Fruit fly (Drosophila melanogaster) whole organism, embryonic: Measurements from ENCODE around the gene CG13842.
A peak's percentile ranks its signal among the peaks of the same experiment; 100 is the strongest.

Experiments
- C15 ChIP-seq: fragments of 200-800 bp; sonication (Bioruptor generic); IDR thresholded peaks from 3 replicates; pipeline ENCODE4 v1.3.6; 2022; ENCODE audit warnings: missing biosample characterization, missing genetic modification characterization
- CG10462 ChIP-seq: fragments of 200-800 bp; sonication (Bioruptor generic); optimal IDR thresholded peaks from 2 replicates; lab custom pipeline; 2016; ENCODE audit warnings: missing biosample characterization, missing genetic modification characterization
- CG10654 ChIP-seq: fragments of 200-800 bp; sonication (Bioruptor generic); optimal IDR thresholded peaks from 2 replicates; lab custom pipeline; 2016; ENCODE audit warnings: missing biosample characterization, missing genetic modification characterization
- CG10959 ChIP-seq: fragments of 200-800 bp; sonication (Bioruptor generic); IDR thresholded peaks from 2 replicates; pipeline ENCODE4 v1.3.6; 2022; ENCODE audit warnings: missing biosample characterization, missing genetic modification characterization
- CG12391 ChIP-seq: fragments of 200-800 bp; sonication (Bioruptor generic); optimal IDR thresholded peaks from 3 replicates; lab custom pipeline; 2018; ENCODE audit warnings: missing biosample characterization, mild to moderate bottlenecking, missing genetic modification characterization, moderate library complexity
- CG13624 ChIP-seq: fragments of 200-800 bp; sonication (Bioruptor generic); optimal IDR thresholded peaks from 2 replicates; lab custom pipeline; 2016; ENCODE audit warnings: missing biosample characterization, missing genetic modification characterization
- CG14014 ChIP-seq: fragments of 200-800 bp; sonication (Bioruptor generic); IDR thresholded peaks from 2 replicates; pipeline ENCODE4 v1.3.6; 2022; ENCODE audit warnings: missing biosample characterization, missing genetic modification characterization
- CG14667 ChIP-seq: fragments of 200-800 bp; sonication (Bioruptor generic); IDR thresholded peaks from 2 replicates; pipeline ENCODE4 v1.3.6; 2022; ENCODE audit warnings: missing biosample characterization, missing genetic modification characterization
- CG16779 ChIP-seq: fragments of 200-800 bp; sonication (Bioruptor generic); IDR thresholded peaks from 2 replicates; pipeline ENCODE4 v1.3.6; 2022; ENCODE audit warnings: missing biosample characterization, missing genetic modification characterization
- CG17328 ChIP-seq: fragments of 200-800 bp; sonication (Bioruptor generic); IDR thresholded peaks from 2 replicates; pipeline ENCODE4 v1.3.6; 2022; ENCODE audit warnings: missing biosample characterization, missing genetic modification characterization
- CG2116 ChIP-seq: fragments of 200-800 bp; sonication (Bioruptor generic); optimal IDR thresholded peaks from 3 replicates; lab custom pipeline; 2018; ENCODE audit warnings: missing biosample characterization, mild to moderate bottlenecking, missing genetic modification characterization
- CG2120 ChIP-seq: fragments of 200-800 bp; sonication (Bioruptor generic); optimal IDR thresholded peaks from 3 replicates; lab custom pipeline; 2016; ENCODE audit warnings: missing biosample characterization, missing genetic modification characterization
- CG30431 ChIP-seq: fragments of 200-800 bp; sonication (Bioruptor generic); optimal IDR thresholded peaks from 2 replicates; lab custom pipeline; 2017; ENCODE audit warnings: missing biosample characterization, missing genetic modification characterization
- CG32772 ChIP-seq: fragments of 200-800 bp; sonication (Bioruptor generic); IDR thresholded peaks from 2 replicates; pipeline ENCODE4 v1.3.6; 2022; ENCODE audit warnings: missing biosample characterization, missing genetic modification characterization
- CG3838 ChIP-seq: fragments of 200-800 bp; sonication (Bioruptor generic); optimal IDR thresholded peaks from 3 replicates; lab custom pipeline; 2016; ENCODE audit warnings: missing biosample characterization, missing genetic modification characterization
- CG3847 ChIP-seq: fragments of 200-800 bp; sonication (Bioruptor generic); IDR thresholded peaks from 2 replicates; pipeline ENCODE4 v1.3.6; 2022; ENCODE audit warnings: missing biosample characterization, missing genetic modification characterization
- CG9215 ChIP-seq: fragments of 200-800 bp; sonication (Bioruptor generic); IDR thresholded peaks from 2 replicates; pipeline ENCODE4 v1.3.6; 2022; ENCODE audit warnings: missing biosample characterization, missing genetic modification characterization
- CG9727 ChIP-seq: fragments of 200-800 bp; sonication (Bioruptor generic); optimal IDR thresholded peaks from 3 replicates; lab custom pipeline; 2017; ENCODE audit warnings: missing biosample characterization, mild to moderate bottlenecking, missing genetic modification characterization
- CkIIα-i1 ChIP-seq: fragments of 200-800 bp; sonication (Bioruptor generic); IDR thresholded peaks from 2 replicates; pipeline ENCODE4 v1.3.6; 2022; ENCODE audit warnings: missing biosample characterization, missing genetic modification characterization
- D ChIP-seq, 2 experiments: fragments of 200-800 bp in 1 of 2; fragments of >200 bp in 1 of 2; sonication (Bioruptor generic) in 1 of 2; optimal IDR thresholded peaks; 2 replicates in 1 of 2; 3 replicates in 1 of 2; lab custom pipeline; 2017; ENCODE audit warnings: mild to moderate bottlenecking in 1 of 2, missing biosample characterization in 1 of 2, missing genetic modification characterization in 1 of 2, missing genetic modification reagents in 1 of 2
- Doc3 ChIP-seq: fragments of 200-800 bp; sonication (Bioruptor generic); IDR thresholded peaks from 3 replicates; pipeline ENCODE4 v1.3.6; 2022; ENCODE audit warnings: missing biosample characterization, missing genetic modification characterization; ENCODE audit not compliant: partially characterized antibody
- E2f1 ChIP-seq: fragments of 200-800 bp; sonication (Bioruptor generic); IDR thresholded peaks from 2 replicates; pipeline ENCODE4 v1.3.6; 2022; ENCODE audit warnings: missing biosample characterization, missing genetic modification characterization
- HLH3B ChIP-seq: fragments of 200-800 bp; sonication (Bioruptor generic); IDR thresholded peaks from 2 replicates; pipeline ENCODE4 v1.3.6; 2022; ENCODE audit warnings: missing biosample characterization, missing genetic modification characterization
- Med ChIP-seq: fragments of 200-800 bp; sonication (Bioruptor generic); peaks from one replicate; lab custom pipeline; 2016; ENCODE audit warnings: missing biosample characterization, missing genetic modification characterization, mild to moderate bottlenecking, inconsistent platforms, moderate library complexity
- NFAT ChIP-seq: fragments of 200-800 bp; sonication (Bioruptor generic); IDR thresholded peaks from 2 replicates; pipeline ENCODE4 v1.3.6; 2022; ENCODE audit warnings: missing biosample characterization, missing genetic modification characterization
- Usf ChIP-seq: fragments of 200-800 bp; sonication (Bioruptor generic); optimal IDR thresholded peaks from 2 replicates; lab custom pipeline; 2017; ENCODE audit warnings: missing genotype, missing biosample characterization, missing genetic modification characterization
- Xrp1 ChIP-seq: fragments of 200-800 bp; sonication (Bioruptor generic); IDR thresholded peaks from 2 replicates; pipeline ENCODE4 v1.3.6; 2022; ENCODE audit warnings: missing biosample characterization, missing genetic modification characterization
- ap ChIP-seq: fragments of 200-800 bp; sonication (Bioruptor generic); IDR thresholded peaks from 2 replicates; pipeline ENCODE4 v1.3.6; 2022; ENCODE audit warnings: missing biosample characterization, missing genetic modification characterization
- disco-r ChIP-seq: fragments of 200-800 bp; sonication (Bioruptor generic); optimal IDR thresholded peaks from 2 replicates; lab custom pipeline; 2016; ENCODE audit warnings: missing biosample characterization, missing genetic modification characterization
- ems ChIP-seq: fragments of 200-800 bp; sonication (Bioruptor generic); optimal IDR thresholded peaks from 3 replicates; lab custom pipeline; 2016; ENCODE audit warnings: missing biosample characterization, missing genetic modification characterization
- en ChIP-seq: fragments of 200-800 bp; sonication (Bioruptor generic); optimal IDR thresholded peaks from 2 replicates; lab custom pipeline; 2016; ENCODE audit warnings: missing biosample characterization, missing genetic modification characterization
- ewg ChIP-seq: fragments of 200-800 bp; sonication (Bioruptor generic); optimal IDR thresholded peaks from 3 replicates; lab custom pipeline; 2017; ENCODE audit warnings: mild to moderate bottlenecking, missing biosample characterization, missing genetic modification reagents, missing genetic modification characterization
- fd96Cb ChIP-seq: fragments of 200-800 bp; sonication (Bioruptor generic); optimal IDR thresholded peaks from 2 replicates; lab custom pipeline; 2018; ENCODE audit warnings: missing biosample characterization, mild to moderate bottlenecking, missing genetic modification characterization, moderate library complexity
- her ChIP-seq: fragments of 200-800 bp; sonication (Bioruptor generic); optimal IDR thresholded peaks from 2 replicates; lab custom pipeline; 2016; ENCODE audit warnings: missing biosample characterization, missing genetic modification characterization
- jigr1 ChIP-seq: fragments of 200-800 bp; sonication (Bioruptor generic); IDR thresholded peaks from 3 replicates; pipeline ENCODE4 v1.3.6; 2022; ENCODE audit warnings: missing biosample characterization, missing genetic modification characterization
- kay ChIP-seq: fragments of 200-800 bp; sonication (Bioruptor generic); optimal IDR thresholded peaks from 2 replicates; lab custom pipeline; 2016; ENCODE audit warnings: missing biosample characterization, missing genetic modification characterization
- lab ChIP-seq: fragments of 200-800 bp; sonication (Bioruptor generic); optimal IDR thresholded peaks from 3 replicates; lab custom pipeline; 2017; ENCODE audit warnings: missing biosample characterization, missing genetic modification characterization, mild to moderate bottlenecking, moderate library complexity, missing genetic modification reagents
- lilli ChIP-seq: fragments of 200-800 bp; sonication (Bioruptor generic); optimal IDR thresholded peaks from 3 replicates; lab custom pipeline; 2016; ENCODE audit warnings: missing biosample characterization, missing genetic modification characterization
- onecut ChIP-seq: fragments of 200-800 bp; sonication (Bioruptor generic); IDR thresholded peaks from 2 replicates; pipeline ENCODE4 v1.3.6; 2022; ENCODE audit warnings: missing biosample characterization, missing genetic modification characterization
- otp ChIP-seq: fragments of 200-800 bp; sonication (Bioruptor generic); IDR thresholded peaks from 3 replicates; pipeline ENCODE4, ENCODE4 v1.3.6; 2022; ENCODE audit warnings: missing biosample characterization, missing genetic modification characterization
- pan ChIP-seq, 4 experiments: fragments of >200 bp in 3 of 4; fragments of 200-800 bp in 1 of 4; sonication (Bioruptor generic) in 1 of 4; optimal IDR thresholded peaks in 3 of 4; IDR thresholded peaks in 1 of 4; 2 replicates each; pipeline versions ENCODE4 v1.3.6 to Lab custom; 2017 to 2022; ENCODE audit warnings: missing biosample characterization in 2 of 4, missing genetic modification characterization in 2 of 4, mixed read lengths in 1 of 4
- peb ChIP-seq: fragments of 200-800 bp; sonication (Bioruptor generic); IDR thresholded peaks from 2 replicates; pipeline ENCODE4 v1.3.6; 2022; ENCODE audit warnings: missing biosample characterization, missing genetic modification characterization
- sc ChIP-seq, 3 experiments: fragments of >200 bp in 2 of 3; fragments of 200-800 bp in 1 of 3; sonication (Bioruptor generic) in 1 of 3; optimal IDR thresholded peaks; 2 replicates in 2 of 3; 3 replicates in 1 of 3; lab custom pipeline; 2017; ENCODE audit warnings: mild to moderate bottlenecking in 1 of 3, missing biosample characterization in 1 of 3, missing genetic modification characterization in 1 of 3, missing genetic modification reagents in 1 of 3
- sob ChIP-seq: fragments of 200-800 bp; sonication (Bioruptor generic); IDR thresholded peaks from 2 replicates; pipeline ENCODE4 v1.3.6; 2022; ENCODE audit warnings: missing biosample characterization, missing genetic modification characterization
- tin ChIP-seq: fragments of 200-800 bp; sonication (Bioruptor generic); optimal IDR thresholded peaks from 3 replicates; lab custom pipeline; 2016; ENCODE audit warnings: missing biosample characterization, missing genetic modification characterization
- tio ChIP-seq: fragments of 200-800 bp; sonication (Bioruptor generic); optimal IDR thresholded peaks from 2 replicates; lab custom pipeline; 2017; ENCODE audit warnings: missing biosample characterization, missing genetic modification characterization, inconsistent platforms
- tx ChIP-seq: fragments of 200-800 bp; sonication (Bioruptor generic); optimal IDR thresholded peaks from 2 replicates; lab custom pipeline; 2016; ENCODE audit warnings: missing biosample characterization, missing genetic modification characterization
- unpg ChIP-seq: fragments of 200-800 bp; sonication (Bioruptor generic); optimal IDR thresholded peaks from 3 replicates; lab custom pipeline; 2018; ENCODE audit warnings: missing biosample characterization, mild to moderate bottlenecking, missing genetic modification characterization, moderate library complexity
- vnd ChIP-seq: fragments of 200-800 bp; sonication (Bioruptor generic); IDR thresholded peaks from 3 replicates; pipeline ENCODE4 v1.3.6; 2022; ENCODE audit warnings: missing biosample characterization, missing genetic modification characterization; ENCODE audit not compliant: partially characterized antibody

The CG13842 gene

dm6 chr3R:22664274-22664673 lies 42.8 kb downstream of the CG13842 start (continued):
- TF ChIP-seq ewg (GFP tag; lab: Kevin White, UChicago) (peak; percentile 43), sob (GFP tag; lab: Robert Waterston, UW) (peak; percentile 30; the same call in 1 of the 2 replicates), tin (peak; percentile 27), pan (optimal IDR thresholded peaks at IDR 0.05; lab: Kevin White, UChicago) (no peak), pan (GFP tag; optimal IDR thresholded peaks at IDR 0.05 in 1 of 2, IDR thresholded peaks at IDR 0.05 in 1 of 2) (peak in 1 of 2 experiments; percentile 34), otp (GFP tag; lab: Robert Waterston, UW) (peak; percentile 65; the same call in 2 of the 3 replicates), CG30431 (peak; percentile 42), vnd (no peak), CG14014 (GFP tag; lab: Robert Waterston, UW) (0 out of 2 replicates have a peak, but pooled peaks have one; percentile 52), Med (GFP tag; lab: Kevin White, UChicago) (peak; percentile 88), CG14667 (peak; percentile 37; the same call in 1 of the 2 replicates), C15 (no peak), CG3847 (peak; percentile 36; the same call in 1 of the 2 replicates), unpg (GFP tag; lab: Kevin White, UChicago) (peak; percentile 59), fd96Cb (tag; lab: Kevin White, UChicago) (peak; percentile 43), onecut (GFP tag; lab: Robert Waterston, UW) (peak; percentile 26; the same call in 1 of the 2 replicates), HLH3B (peak; percentile 68), CG10959 (0 out of 2 replicates have a peak, but pooled peaks have one; percentile 43), CG32772 (GFP tag; lab: Robert Waterston, UW) (peak; percentile 63), ems (GFP tag; lab: Kevin White, UChicago) (no peak), Xrp1 (GFP tag; lab: Robert Waterston, UW) (peak; percentile 37; the same call in 1 of the 2 replicates), her (GFP tag; lab: Kevin White, UChicago) (peak; percentile 41), CG17328 (peak; percentile 60), CG2116 (GFP tag; lab: Kevin White, UChicago) (no peak), tx (GFP tag; lab: Kevin White, UChicago) (peak; percentile 19), CG2120 (peak; percentile 47), kay (GFP tag; lab: Kevin White, UChicago) (no peak), CG9727 (GFP tag; lab: Kevin White, UChicago) (peak; percentile 30), lilli (GFP tag; lab: Kevin White, UChicago) (peak; percentile 36), en (GFP tag; lab: Kevin White, UChicago) (no peak), ap (GFP tag; lab: Robert Waterston, UW) (peak; percentile 38; the same call in 1 of the 2 replicates), Usf (GFP tag; lab: Kevin White, UChicago) (no peak), E2f1 (0 out of 2 replicates have a peak, but pooled peaks have one; percentile 33), CG10462 (GFP tag; lab: Kevin White, UChicago) (no peak), D (optimal IDR thresholded peaks at IDR 0.05; lab: Kevin White, UChicago) (no peak), D (GFP tag; optimal IDR thresholded peaks at IDR 0.05; lab: Kevin White, UChicago) (peak; percentile 29), CG3838 (GFP tag; lab: Kevin White, UChicago) (no peak), CG13624 (GFP tag; lab: Kevin White, UChicago) (no peak), sc (optimal IDR thresholded peaks at IDR 0.05; lab: Kevin White, UChicago) (no peak), sc (GFP tag; optimal IDR thresholded peaks at IDR 0.05; lab: Kevin White, UChicago) (peak; percentile 30), CkIIα-i1 (GFP tag; lab: Robert Waterston, UW) (no peak), lab (peak; percentile 41), peb (GFP tag; lab: Robert Waterston, UW) (no peak), NFAT (peak; percentile 41; the same call in 1 of the 2 replicates), disco-r (GFP tag; lab: Kevin White, UChicago) (no peak), tio (peak; percentile 8), Doc3 (GFP tag; lab: Robert Waterston, UW) (no peak), CG10654 (GFP tag; lab: Kevin White, UChicago) (no peak), CG16779 (GFP tag; lab: Robert Waterston, UW) (no peak), jigr1 (GFP tag; lab: Robert Waterston, UW) (0 out of 3 replicates have a peak, but pooled peaks have one; percentile 31), CG12391 (tag; lab: Kevin White, UChicago) (peak; percentile 51), CG9215 (no peak)
